Fruit fly (Drosophila melanogaster) Kc167 (cell line): ENCODE results near the gene GstO2.

Experiments used
- Myc ChIP-seq: fragments of >200 bp; optimal IDR thresholded peaks from 2 replicates; lab custom pipeline; 2017; ENCODE audit warnings: missing external identifiers
- Sin3A ChIP-seq: fragments of >200 bp; optimal IDR thresholded peaks from 2 replicates; lab custom pipeline; 2018; ENCODE audit warnings: missing external identifiers
- h ChIP-seq: fragments of >200 bp; optimal IDR thresholded peaks from 3 replicates; lab custom pipeline; 2018; ENCODE audit warnings: missing external identifiers
- psq ChIP-seq: fragments of >200 bp; optimal IDR thresholded peaks from 2 replicates; lab custom pipeline; 2017; ENCODE audit warnings: missing external identifiers

dm6 chr3L:8512428-8512827 lies 10.9 kb downstream of the GstO2 start, which contains the start of gene CG6765:
- TF ChIP-seq Myc (lab: Kevin White, UChicago) (no peak), psq (lab: Kevin White, UChicago) (no peak), Sin3A (lab: Kevin White, UChicago) (no peak), h (lab: Kevin White, UChicago) (no peak)
